Worm (Caenorhabditis elegans) whole organism, young adult: ENCODE data around the gene twk-16.

ENCODE experiments used
- B0019.2 ChIP-seq: fragments of 200-800 bp; sonication (Bioruptor generic); conservative IDR thresholded peaks from 2 replicates; pipeline ENCODE4 v1.3.6; 2022; ENCODE audit warnings: missing genetic modification reagents, missing genetic modification characterization, missing compliant biosample characterization
- B0035.1 ChIP-seq: sonication (generic microtip); optimal IDR thresholded peaks from 2 replicates; lab custom pipeline; 2016; ENCODE audit warnings: missing genetic modification characterization, mild to moderate bottlenecking, missing compliant biosample characterization, missing genotype, missing genetic modification reagents
- B0336.3 ChIP-seq: fragments of 200-800 bp; sonication (Bioruptor generic); IDR thresholded peaks from 2 replicates; pipeline ENCODE4 v1.3.6; 2022; ENCODE audit warnings: missing genetic modification characterization, missing compliant biosample characterization
- F10E7.11 ChIP-seq: sonication (generic microtip); optimal IDR thresholded peaks from 2 replicates; lab custom pipeline; 2017; ENCODE audit warnings: mild to moderate bottlenecking, missing genetic modification characterization, moderate library complexity, missing compliant biosample characterization
- F49E8.2 ChIP-seq: sonication (generic microtip); optimal IDR thresholded peaks from 3 replicates; lab custom pipeline; 2017; ENCODE audit warnings: missing genetic modification characterization, mild to moderate bottlenecking, missing compliant biosample characterization, antibody characterized with exemption, moderate library complexity; ENCODE audit not compliant: insufficient read depth
- K11D2.4 ChIP-seq: fragments of 200-800 bp; sonication (Bioruptor generic); IDR thresholded peaks from 2 replicates; pipeline ENCODE4 v1.3.6; 2022; ENCODE audit warnings: missing genetic modification reagents, missing genetic modification characterization, missing compliant biosample characterization
- K12H6.12 ChIP-seq: fragments of 200-800 bp; sonication (Bioruptor generic); optimal IDR thresholded peaks from 2 replicates; lab custom pipeline; 2018; ENCODE audit warnings: mild to moderate bottlenecking, missing genetic modification characterization, missing compliant biosample characterization
- Y53F4B.3 ChIP-seq: fragments of 200-800 bp; sonication (Bioruptor generic); IDR thresholded peaks from 2 replicates; pipeline ENCODE4 v1.3.6; 2022; ENCODE audit warnings: missing genetic modification reagents, missing genetic modification characterization, missing compliant biosample characterization
- ZK185.1 ChIP-seq: sonication (generic microtip); optimal IDR thresholded peaks from 2 replicates; lab custom pipeline; 2016; ENCODE audit warnings: mild to moderate bottlenecking, missing genetic modification characterization, missing compliant biosample characterization; ENCODE audit not compliant: poor library complexity, severe bottlenecking
- ama-1 ChIP-seq, 3 experiments: fragments of 150-350 bp in 1 of 3; sonication (generic microtip) in 2 of 3; optimal IDR thresholded peaks; 2 replicates each; lab custom pipeline; 2014 to 2018; ENCODE audit warnings: missing biosample characterization in 2 of 3, missing genetic modification characterization in 2 of 3, missing genetic modification reagents in 2 of 3
- attf-6 ChIP-seq: fragments of 200-800 bp; sonication (Bioruptor generic); IDR thresholded peaks from 2 replicates; pipeline ENCODE4 v1.3.6; 2022; ENCODE audit warnings: missing genetic modification reagents, missing genetic modification characterization, missing compliant biosample characterization
- cebp-1 ChIP-seq, 2 experiments: fragments of 200-800 bp in 1 of 2; sonication (Bioruptor generic) in 1 of 2; sonication (generic microtip) in 1 of 2; IDR thresholded peaks in 1 of 2; optimal IDR thresholded peaks in 1 of 2; 2 replicates each; pipeline versions ENCODE4 v1.3.6 to Lab custom; 2017 to 2022; ENCODE audit warnings: missing compliant biosample characterization in 2 of 2, missing genetic modification characterization in 2 of 2, mild to moderate bottlenecking in 1 of 2, missing genetic modification reagents in 1 of 2, moderate library complexity in 1 of 2
- ceh-58 ChIP-seq: fragments of 200-800 bp; sonication (Bioruptor generic); IDR thresholded peaks from 2 replicates; pipeline ENCODE4 v1.3.6; 2022; ENCODE audit warnings: missing genetic modification characterization, missing compliant biosample characterization
- chd-7 ChIP-seq: sonication (generic microtip); optimal IDR thresholded peaks from 2 replicates; lab custom pipeline; 2016; ENCODE audit warnings: mild to moderate bottlenecking, missing genetic modification characterization, moderate library complexity, missing compliant biosample characterization
- dox-1 ChIP-seq: fragments of 200-800 bp; sonication (Bioruptor generic); IDR thresholded peaks from 2 replicates; pipeline ENCODE4 v1.3.6; 2022; ENCODE audit warnings: missing genetic modification reagents, missing genetic modification characterization, missing compliant biosample characterization
- egl-44 ChIP-seq: fragments of 200-800 bp; sonication (Bioruptor generic); IDR thresholded peaks from 2 replicates; pipeline ENCODE4 v1.3.6; 2022; ENCODE audit warnings: missing genetic modification reagents, missing genetic modification characterization, missing compliant biosample characterization
- egrh-3 ChIP-seq: fragments of 200-800 bp; sonication (Bioruptor generic); IDR thresholded peaks from 2 replicates; pipeline ENCODE4 v1.3.6; 2022; ENCODE audit warnings: missing genetic modification reagents, missing genetic modification characterization, missing compliant biosample characterization
- ekl-4 ChIP-seq: fragments of 200-800 bp; sonication (Bioruptor generic); IDR thresholded peaks from 2 replicates; pipeline ENCODE4 v1.3.6; 2022; ENCODE audit warnings: missing genetic modification reagents, missing genetic modification characterization, missing compliant biosample characterization
- him-1 ChIP-seq: sonication (generic microtip); optimal IDR thresholded peaks from 2 replicates; lab custom pipeline; 2016; ENCODE audit warnings: missing genotype, missing genetic modification reagents, missing genetic modification characterization, missing compliant biosample characterization
- hlh-12 ChIP-seq: sonication (generic microtip); optimal IDR thresholded peaks from 2 replicates; lab custom pipeline; 2016; ENCODE audit warnings: missing genetic modification characterization, missing compliant biosample characterization
- hmg-1.2 ChIP-seq: fragments of 200-800 bp; sonication (Bioruptor generic); IDR thresholded peaks from 2 replicates; pipeline ENCODE4 v1.3.6; 2022; ENCODE audit warnings: missing genetic modification reagents, missing genetic modification characterization, missing compliant biosample characterization
- let-607 ChIP-seq, 2 experiments: fragments of 200-800 bp in 1 of 2; sonication (Bioruptor generic) in 1 of 2; sonication (generic microtip) in 1 of 2; optimal IDR thresholded peaks; 2 replicates each; lab custom pipeline; 2016 to 2018; ENCODE audit warnings: mild to moderate bottlenecking in 2 of 2, missing compliant biosample characterization in 2 of 2, missing genetic modification characterization in 2 of 2, moderate library complexity in 2 of 2, missing genotype in 1 of 2
- lin-26 ChIP-seq: fragments of 200-800 bp; sonication (Bioruptor generic); IDR thresholded peaks from 2 replicates; pipeline ENCODE4 v1.3.6; 2022; ENCODE audit warnings: missing genetic modification reagents, missing genetic modification characterization, missing compliant biosample characterization
- lin-35 ChIP-seq, 3 experiments: fragments of 150-350 bp in 2 of 3; sonication (generic microtip) in 1 of 3; optimal IDR thresholded peaks; 2 replicates each; lab custom pipeline; 2014 to 2018; ENCODE audit warnings: missing biosample characterization in 3 of 3, missing genetic modification characterization in 3 of 3, missing genetic modification reagents in 3 of 3
- lin-40 ChIP-seq: sonication (generic microtip); optimal IDR thresholded peaks from 2 replicates; lab custom pipeline; 2016; ENCODE audit warnings: missing genetic modification characterization, mild to moderate bottlenecking, missing compliant biosample characterization, missing genotype, missing genetic modification reagents
- lin-54 ChIP-seq: fragments of 200-800 bp; sonication (Bioruptor generic); optimal IDR thresholded peaks from 2 replicates; lab custom pipeline; 2018; ENCODE audit warnings: mild to moderate bottlenecking, missing genetic modification characterization, missing compliant biosample characterization
- lir-1 ChIP-seq: fragments of 200-800 bp; sonication (Bioruptor generic); conservative IDR thresholded peaks from 2 replicates; pipeline ENCODE4 v1.3.6; 2022; ENCODE audit warnings: missing genetic modification reagents, missing genetic modification characterization, missing compliant biosample characterization
- lsy-27 ChIP-seq: sonication (generic microtip); optimal IDR thresholded peaks from 2 replicates; lab custom pipeline; 2017; ENCODE audit warnings: missing genetic modification characterization, mild to moderate bottlenecking, missing compliant biosample characterization, antibody characterized with exemption, missing genotype, borderline replicate concordance; ENCODE audit not compliant: insufficient read depth
- madf-3 ChIP-seq: fragments of 200-800 bp; sonication (Bioruptor generic); IDR thresholded peaks from 2 replicates; pipeline ENCODE4 v1.3.6; 2022; ENCODE audit warnings: missing genetic modification reagents, missing genetic modification characterization, missing compliant biosample characterization
- mcd-1 ChIP-seq: fragments of 200-800 bp; sonication (Bioruptor generic); IDR thresholded peaks from 2 replicates; pipeline ENCODE4 v1.3.6; 2022; ENCODE audit warnings: missing genetic modification reagents, missing genetic modification characterization, missing compliant biosample characterization
- mel-28 ChIP-seq: sonication (generic microtip); optimal IDR thresholded peaks from 2 replicates; lab custom pipeline; 2016; ENCODE audit warnings: borderline replicate concordance, mild to moderate bottlenecking, missing genetic modification characterization, missing compliant biosample characterization
- nhr-80 ChIP-seq: sonication (generic microtip); optimal IDR thresholded peaks from 2 replicates; lab custom pipeline; 2016; ENCODE audit warnings: missing genetic modification characterization, missing compliant biosample characterization
- rpc-1 ChIP-seq, 2 experiments: fragments of 150-350 bp in 1 of 2; sonication (generic microtip) in 1 of 2; optimal IDR thresholded peaks; 2 replicates each; lab custom pipeline; 2014 to 2018; ENCODE audit warnings: missing biosample characterization in 1 of 2, missing genetic modification characterization in 1 of 2, missing genetic modification reagents in 1 of 2, missing genotype in 1 of 2
- snpc-4 ChIP-seq, 5 experiments: fragments of 150-350 bp in 1 of 5; sonication (generic microtip) in 4 of 5; optimal IDR thresholded peaks; 2 replicates each; lab custom pipeline; 2014 to 2018; ENCODE audit warnings: missing genetic modification characterization in 5 of 5, missing biosample characterization in 3 of 5, antibody characterized with exemption in 2 of 5, mild to moderate bottlenecking in 2 of 5, missing compliant biosample characterization in 2 of 5, missing genotype in 2 of 5, moderate library complexity in 2 of 5, missing genetic modification reagents in 1 of 5
- tbp1 ChIP-seq: fragments of 200-800 bp; sonication (Bioruptor generic); optimal IDR thresholded peaks from 2 replicates; lab custom pipeline; 2018; ENCODE audit warnings: mild to moderate bottlenecking, missing genetic modification characterization, missing compliant biosample characterization
- tbx-9 ChIP-seq: sonication (generic microtip); optimal IDR thresholded peaks from 2 replicates; lab custom pipeline; 2016; ENCODE audit warnings: borderline replicate concordance, missing genetic modification characterization, inconsistent platforms, missing compliant biosample characterization
- zfh-2 ChIP-seq: fragments of 200-800 bp; sonication (Bioruptor generic); conservative IDR thresholded peaks from 2 replicates; pipeline ENCODE4 v1.3.6; 2022; ENCODE audit warnings: missing genetic modification reagents, missing genetic modification characterization, missing compliant biosample characterization
- ztf-18 ChIP-seq: sonication (generic microtip); optimal IDR thresholded peaks from 2 replicates; lab custom pipeline; 2016; ENCODE audit warnings: missing genotype, mild to moderate bottlenecking, missing genetic modification characterization, missing compliant biosample characterization

Gene twk-16

DNA sequence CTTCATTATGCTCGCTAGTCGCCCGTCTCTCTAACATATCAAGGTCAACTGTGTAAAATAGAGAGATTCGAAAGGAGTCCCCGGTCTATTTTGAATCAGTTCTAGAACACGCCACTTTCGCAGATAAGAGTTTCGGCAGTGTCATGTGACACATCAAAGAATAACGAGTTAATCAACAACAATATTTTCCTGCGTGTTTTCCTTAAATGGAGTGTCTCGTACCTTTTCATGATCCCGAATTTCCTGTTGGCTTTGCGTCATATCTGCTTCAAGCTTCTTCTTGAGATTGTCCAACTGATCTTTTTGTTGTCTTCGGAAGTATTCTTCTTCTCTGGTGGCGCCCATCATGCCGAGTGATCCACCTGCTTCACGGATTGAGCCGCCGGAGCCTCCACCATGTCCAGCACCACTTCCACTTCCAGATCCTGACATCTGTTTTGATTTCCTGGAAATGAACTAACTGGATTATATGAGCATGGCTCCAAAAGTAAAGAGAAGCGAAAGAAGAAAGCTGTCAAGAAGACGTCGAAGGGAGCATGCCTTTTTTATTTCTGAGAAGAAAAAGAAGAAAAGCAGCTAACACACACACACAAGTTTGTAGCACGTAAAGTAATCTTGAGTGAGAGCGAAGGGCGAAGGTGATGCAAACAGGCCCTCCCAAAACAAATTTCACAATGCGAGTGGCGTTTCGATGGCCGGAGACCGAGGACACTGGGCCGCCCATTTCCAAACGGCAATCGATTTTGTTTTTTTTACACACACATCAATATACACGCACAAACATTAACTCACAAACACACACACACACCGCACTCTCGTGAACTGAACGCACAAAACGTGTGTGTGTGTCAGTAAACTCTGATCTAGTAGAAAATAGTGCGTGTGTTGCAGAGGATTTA is 34.5 kb downstream of the twk-16 start (continued):
- TF ChIP-seq let-607 (tag; optimal IDR thresholded peaks at IDR 0.05; lab: Kevin White, UChicago) (no peak), ZK185.1 (tag; lab: Kevin White, UChicago) (peak; percentile 19), hlh-12 (no peak), F49E8.2 (no peak), ceh-58 (GFP tag; lab: Robert Waterston, UW) (no peak), lin-54 (no peak), F10E7.11 (tag; lab: Kevin White, UChicago) (no peak), mel-28 (tag; lab: Kevin White, UChicago) (no peak), lin-35 (GFP tag; optimal IDR thresholded peaks at IDR 0.05; lab: Kevin White, UChicago) (peak in 1 of 3 experiments; percentile 6), B0035.1 (no peak), lir-1 (peak; percentile 26; the same call in 1 of the 2 replicates), dox-1 (GFP tag; lab: Robert Waterston, UW) (peak; percentile 27; the same call in 1 of the 2 replicates), lin-26 (GFP tag; lab: Robert Waterston, UW) (peak; percentile 35; the same call in 1 of the 2 replicates), ekl-4 (peak; percentile 6; the same call in 1 of the 2 replicates), nhr-80 (tag; lab: Kevin White, UChicago) (peak; percentile 23), hmg-1.2 (GFP tag; lab: Robert Waterston, UW) (peak; percentile 29; the same call in 1 of the 2 replicates)

DNA sequence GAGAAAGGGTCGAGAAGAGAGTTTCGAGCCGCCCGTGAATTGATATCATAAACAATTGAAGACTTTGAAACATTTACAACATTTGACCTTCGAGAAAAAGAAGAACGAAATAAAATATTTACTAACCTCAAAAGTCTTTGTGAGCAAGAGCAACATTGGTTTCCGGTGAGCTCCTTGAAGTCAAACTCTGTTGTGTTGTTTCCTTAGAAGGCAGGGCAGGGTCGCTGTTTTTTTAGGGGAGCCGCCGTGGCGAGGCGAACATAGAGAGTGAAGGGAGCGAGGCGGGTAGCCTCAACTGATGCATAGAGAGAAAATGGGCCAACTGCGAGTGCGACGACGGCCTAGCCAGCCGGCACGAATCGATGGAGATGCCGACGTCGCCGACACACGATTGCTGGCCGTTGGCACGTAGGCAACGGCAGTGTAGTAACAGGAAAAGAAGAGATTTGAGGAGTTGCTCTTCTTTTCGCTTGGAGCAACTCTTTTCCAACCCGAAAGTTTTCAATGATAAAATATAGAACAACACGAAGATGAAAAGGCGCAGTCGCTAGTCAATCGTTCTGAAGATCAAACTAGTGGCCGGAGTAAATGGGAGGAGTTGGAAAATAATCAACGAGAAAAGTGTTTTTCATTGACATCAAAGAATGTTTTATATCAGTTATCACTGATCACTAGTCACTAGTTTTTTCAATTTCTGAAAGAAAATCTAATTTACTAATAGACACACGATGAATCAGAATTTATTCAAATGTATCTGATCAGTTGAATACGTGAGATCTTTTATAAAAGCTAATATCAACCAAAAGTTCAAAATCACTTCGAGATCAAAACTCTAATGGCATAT is 35.3 kb downstream of the twk-16 start, which contains the start of gene mai-1:
Gene mai-1 (minus strand): TSS at position 557 of the 844 bp plus-strand sequence.
- TF ChIP-seq K11D2.4 (peak; percentile 36; the same call in 1 of the 2 replicates), B0019.2 (no peak), egrh-3 (peak; percentile 65), him-1 (tag; lab: Kevin White, UChicago) (no peak), B0336.3 (GFP tag; lab: Robert Waterston, UW) (0 out of 2 replicates have a peak, but pooled peaks have one; percentile 30), ztf-18 (tag; lab: Kevin White, UChicago) (peak; percentile 28), egl-44 (GFP tag; lab: Robert Waterston, UW) (0 out of 2 replicates have a peak, but pooled peaks have one; percentile 37), ama-1 (optimal IDR thresholded peaks at IDR 0.05; lab: Kevin White, UChicago) (peak; percentile 61), ama-1 (GFP tag; optimal IDR thresholded peaks at IDR 0.05; lab: Kevin White, UChicago) (no peak), tbp1 (GFP tag; lab: Kevin White, UChicago) (no peak), rpc-1 (optimal IDR thresholded peaks at IDR 0.05; lab: Kevin White, UChicago) (no peak), rpc-1 (tag; optimal IDR thresholded peaks at IDR 0.05; lab: Kevin White, UChicago) (no peak), cebp-1 (GFP tag; IDR thresholded peaks at IDR 0.05; lab: Robert Waterston, UW) (no peak), cebp-1 (tag; optimal IDR thresholded peaks at IDR 0.05; lab: Kevin White, UChicago) (peak; percentile 17), lsy-27 (tag; lab: Kevin White, UChicago) (no peak), lin-26 (GFP tag; lab: Robert Waterston, UW) (peak; percentile 59), snpc-4 (GFP tag; optimal IDR thresholded peaks at IDR 0.05; lab: Kevin White, UChicago) (no peak), snpc-4 (tag; optimal IDR thresholded peaks at IDR 0.05; lab: Kevin White, UChicago) (no peak), chd-7 (tag; lab: Kevin White, UChicago) (no peak), Y53F4B.3 (GFP tag; lab: Robert Waterston, UW) (no peak), hmg-1.2 (GFP tag; lab: Robert Waterston, UW) (no peak), tbx-9 (tag; lab: Kevin White, UChicago) (no peak), attf-6 (0 out of 2 replicates have a peak, but pooled peaks have one; percentile 15), zfh-2 (GFP tag; lab: Robert Waterston, UW) (peak; percentile 92), mcd-1 (peak; percentile 64), lin-40 (tag; lab: Kevin White, UChicago) (peak; percentile 39), K12H6.12 (tag; lab: Kevin White, UChicago) (no peak), madf-3 (GFP tag; lab: Robert Waterston, UW) (0 out of 2 replicates have a peak, but pooled peaks have one; percentile 35)
